Worm (Caenorhabditis elegans) whole organism, L2 larva: Measurements from ENCODE around the gene C01B10.44.

ENCODE experiments used
- C34F6.9 ChIP-seq: fragments of 150-350 bp; optimal IDR thresholded peaks from 2 replicates; lab custom pipeline; 2014; ENCODE audit warnings: missing biosample characterization, missing genetic modification characterization
- F13H6.1 ChIP-seq: sonication (generic microtip); optimal IDR thresholded peaks from 2 replicates; lab custom pipeline; 2016; ENCODE audit warnings: missing genetic modification characterization, missing compliant biosample characterization
- ZK546.5 ChIP-seq: sonication (generic microtip); optimal IDR thresholded peaks from 2 replicates; lab custom pipeline; 2017; ENCODE audit warnings: missing biosample characterization, missing genetic modification characterization
- ama-1 ChIP-seq: fragments of 150-350 bp; optimal IDR thresholded peaks from 2 replicates; lab custom pipeline; 2018; ENCODE audit warnings: inconsistent platforms
- blmp-1 ChIP-seq: sonication (generic microtip); optimal IDR thresholded peaks from 2 replicates; lab custom pipeline; 2017; ENCODE audit warnings: missing genetic modification characterization, mild to moderate bottlenecking, missing compliant biosample characterization, antibody characterized with exemption, moderate library complexity; ENCODE audit not compliant: insufficient read depth
- ceh-82 ChIP-seq: fragments of 150-350 bp; optimal IDR thresholded peaks from 2 replicates; lab custom pipeline; 2014; ENCODE audit warnings: missing biosample characterization, missing genetic modification characterization
- crh-2 ChIP-seq: sonication (generic microtip); optimal IDR thresholded peaks from 2 replicates; lab custom pipeline; 2017; ENCODE audit warnings: missing biosample characterization, missing genetic modification characterization
- dmd-4 ChIP-seq: sonication (generic microtip); optimal IDR thresholded peaks from 2 replicates; lab custom pipeline; 2017; ENCODE audit warnings: missing biosample characterization, missing genetic modification characterization
- elt-1 ChIP-seq: fragments of 150-350 bp; optimal IDR thresholded peaks from 2 replicates; lab custom pipeline; 2014; ENCODE audit warnings: missing biosample characterization, missing genetic modification characterization
- fos-1 ChIP-seq: fragments of 150-350 bp; optimal IDR thresholded peaks from 2 replicates; lab custom pipeline; 2014; ENCODE audit warnings: missing biosample characterization, missing genetic modification characterization
- lin-13 ChIP-seq: fragments of 150-350 bp; optimal IDR thresholded peaks from 2 replicates; lab custom pipeline; 2014; ENCODE audit warnings: missing biosample characterization, missing genetic modification reagents, missing genetic modification characterization
- lsy-2 ChIP-seq, 2 experiments: fragments of 150-350 bp in 1 of 2; sonication (generic microtip) in 1 of 2; optimal IDR thresholded peaks; 2 replicates each; lab custom pipeline; 2014 to 2017; ENCODE audit warnings: missing biosample characterization in 2 of 2, missing genetic modification characterization in 2 of 2
- mbf-1 ChIP-seq: sonication (generic microtip); optimal IDR thresholded peaks from 2 replicates; lab custom pipeline; 2017; ENCODE audit warnings: missing biosample characterization, missing genetic modification characterization
- mdl-1 ChIP-seq, 2 experiments: fragments of 150-350 bp in 1 of 2; sonication (generic microtip) in 1 of 2; optimal IDR thresholded peaks; 2 replicates each; lab custom pipeline; 2017; ENCODE audit warnings: missing biosample characterization in 2 of 2, missing genetic modification characterization in 2 of 2
- nhr-11 ChIP-seq: fragments of 150-350 bp; optimal IDR thresholded peaks from 2 replicates; lab custom pipeline; 2014; ENCODE audit warnings: missing biosample characterization, missing genetic modification characterization
- nhr-12 ChIP-seq: fragments of 150-350 bp; optimal IDR thresholded peaks from 2 replicates; lab custom pipeline; 2014; ENCODE audit warnings: missing biosample characterization, missing genetic modification characterization
- nhr-129 ChIP-seq: fragments of 150-350 bp; optimal IDR thresholded peaks from 2 replicates; lab custom pipeline; 2014; ENCODE audit warnings: missing biosample characterization, missing genetic modification characterization
- nhr-21 ChIP-seq: fragments of 150-350 bp; optimal IDR thresholded peaks from 2 replicates; lab custom pipeline; 2014; ENCODE audit warnings: missing biosample characterization, missing genetic modification characterization
- nhr-237 ChIP-seq: fragments of 150-350 bp; optimal IDR thresholded peaks from 2 replicates; lab custom pipeline; 2014; ENCODE audit warnings: missing biosample characterization, missing genetic modification characterization
- nhr-25 ChIP-seq: fragments of 150-350 bp; sonication (generic microtip); optimal IDR thresholded peaks from 3 replicates; lab custom pipeline; 2014; ENCODE audit warnings: missing biosample characterization, missing genetic modification characterization
- nhr-77 ChIP-seq: fragments of 150-350 bp; optimal IDR thresholded peaks from 2 replicates; lab custom pipeline; 2014; ENCODE audit warnings: missing biosample characterization, missing genetic modification characterization
- peb-1 ChIP-seq: fragments of 150-350 bp; optimal IDR thresholded peaks from 2 replicates; lab custom pipeline; 2014; ENCODE audit warnings: missing biosample characterization, missing genetic modification characterization
- skn-1 ChIP-seq: sonication (generic microtip); optimal IDR thresholded peaks from 2 replicates; lab custom pipeline; 2017; ENCODE audit warnings: missing biosample characterization, missing genetic modification characterization
- sma-3 ChIP-seq: sonication (generic microtip); optimal IDR thresholded peaks from 2 replicates; lab custom pipeline; 2016; ENCODE audit warnings: missing genetic modification reagents, missing genetic modification characterization, missing compliant biosample characterization
- sma-9 ChIP-seq, 2 experiments: fragments of 150-350 bp in 1 of 2; sonication (generic microtip) in 1 of 2; optimal IDR thresholded peaks; 2 replicates each; lab custom pipeline; 2014 to 2016; ENCODE audit warnings: missing genetic modification characterization in 2 of 2, mild to moderate bottlenecking in 1 of 2, missing biosample characterization in 1 of 2, missing compliant biosample characterization in 1 of 2, missing genetic modification reagents in 1 of 2, moderate library complexity in 1 of 2
- snpc-4 ChIP-seq: fragments of 150-350 bp; optimal IDR thresholded peaks from 2 replicates; lab custom pipeline; 2014; ENCODE audit warnings: missing biosample characterization, missing genetic modification characterization
- unc-55 ChIP-seq: fragments of 150-350 bp; sonication (generic microtip); optimal IDR thresholded peaks from 3 replicates; lab custom pipeline; 2014; ENCODE audit warnings: missing biosample characterization, missing genetic modification reagents, missing genetic modification characterization
- unc-62 ChIP-seq: fragments of 150-350 bp; optimal IDR thresholded peaks from 2 replicates; lab custom pipeline; 2014; ENCODE audit warnings: missing biosample characterization, missing genetic modification reagents, missing genetic modification characterization
- zag-1 ChIP-seq: fragments of 150-350 bp; optimal IDR thresholded peaks from 2 replicates; lab custom pipeline; 2014; ENCODE audit warnings: missing biosample characterization, missing genetic modification characterization
- ztf-1 ChIP-seq: fragments of 200-800 bp; sonication (Bioruptor generic); conservative IDR thresholded peaks from 2 replicates; pipeline ENCODE4 v1.3.6; 2022; ENCODE audit warnings: missing genetic modification characterization, missing compliant biosample characterization
- ztf-11 ChIP-seq: sonication (generic microtip); optimal IDR thresholded peaks from 2 replicates; lab custom pipeline; 2017; ENCODE audit warnings: missing biosample characterization, missing genetic modification characterization
- ztf-4 ChIP-seq: fragments of 150-350 bp; optimal IDR thresholded peaks from 2 replicates; lab custom pipeline; 2014; ENCODE audit warnings: missing biosample characterization, missing genetic modification characterization

C01B10.44 gene

ce11 chrIV:6657519-6658031 lies 34.1 kb downstream of the C01B10.44 start, which contains the start of gene C01B10.11:
Gene C01B10.11 (plus strand): TSS chrIV:6657981.
- TF ChIP-seq ceh-82, result no peak
- TF ChIP-seq elt-1 (tag; lab: Kevin White, UChicago), result no peak
- peak; percentile 28 for TF ChIP-seq nhr-21
- no peak for TF ChIP-seq unc-55 (GFP tag; lab: Kevin White, UChicago)
- peak; percentile 51 for TF ChIP-seq sma-3 (GFP tag; lab: Kevin White, UChicago)
- no peak for TF ChIP-seq skn-1
- TF ChIP-seq nhr-11 (tag; lab: Kevin White, UChicago), result no peak
- no peak for TF ChIP-seq zag-1 (tag; lab: Kevin White, UChicago)
- peak; percentile 22 for TF ChIP-seq blmp-1
- peak; percentile 47 for TF ChIP-seq fos-1
- TF ChIP-seq nhr-237 (tag; lab: Kevin White, UChicago), result no peak
- no peak for TF ChIP-seq lin-13 (GFP tag; lab: Kevin White, UChicago)
- TF ChIP-seq peb-1 (tag; lab: Kevin White, UChicago), result no peak
- TF ChIP-seq ZK546.5 (tag; lab: Kevin White, UChicago), result no peak
- no peak for TF ChIP-seq nhr-12 (tag; lab: Kevin White, UChicago)
- peak; percentile 15 for TF ChIP-seq sma-9 (GFP tag; optimal IDR thresholded peaks at IDR 0.05; lab: Kevin White, UChicago)
- no peak for TF ChIP-seq sma-9 (tag; optimal IDR thresholded peaks at IDR 0.05; lab: Kevin White, UChicago)
- no peak for TF ChIP-seq F13H6.1
- TF ChIP-seq nhr-25 (tag; lab: Kevin White, UChicago), result no peak

ce11 chrIV:6664336-6664735 lies 40.8 kb downstream of the C01B10.44 start:
- TF ChIP-seq nhr-129, result no peak
- peak; percentile 42 for TF ChIP-seq snpc-4 (tag; lab: Kevin White, UChicago)

ce11 chrIV:6667898-6668297 lies 44.4 kb downstream of the C01B10.44 start, which contains the start of gene Y73B6A.1:
Gene Y73B6A.1 (minus strand): TSS chrIV:6667998.
- TF ChIP-seq lsy-2 (tag; optimal IDR thresholded peaks at IDR 0.05; lab: Kevin White, UChicago), result no peak
- no peak for TF ChIP-seq unc-55 (GFP tag; lab: Kevin White, UChicago)
- no peak for TF ChIP-seq lin-13 (GFP tag; lab: Kevin White, UChicago)
- TF ChIP-seq ama-1, result no peak
- TF ChIP-seq mbf-1 (tag; lab: Kevin White, UChicago), result no peak
- no peak for TF ChIP-seq C34F6.9 (tag; lab: Kevin White, UChicago)
- TF ChIP-seq unc-62 (GFP tag; lab: Kevin White, UChicago), result no peak
- no peak for TF ChIP-seq nhr-11 (tag; lab: Kevin White, UChicago)
- TF ChIP-seq ceh-82, result no peak
- no peak for TF ChIP-seq dmd-4
- TF ChIP-seq mdl-1 (tag; optimal IDR thresholded peaks at IDR 0.05; lab: Kevin White, UChicago), result no peak
- TF ChIP-seq sma-9 (GFP tag; optimal IDR thresholded peaks at IDR 0.05; lab: Kevin White, UChicago), result no peak
- no peak for TF ChIP-seq sma-9 (tag; optimal IDR thresholded peaks at IDR 0.05; lab: Kevin White, UChicago)
- no peak for TF ChIP-seq nhr-129
- TF ChIP-seq blmp-1, result no peak
- no peak for TF ChIP-seq nhr-237 (tag; lab: Kevin White, UChicago)
- TF ChIP-seq crh-2, result no peak
- no peak for TF ChIP-seq ztf-4
- no peak for TF ChIP-seq ztf-11 (tag; lab: Kevin White, UChicago)
- no peak for TF ChIP-seq nhr-77 (tag; lab: Kevin White, UChicago)
- no peak for TF ChIP-seq ztf-1 (GFP tag; lab: Robert Waterston, UW)
